Fruit fly (Drosophila melanogaster): Measurements from ENCODE around the gene TyrR.

dm6 chr3R:17783144-17783543 is 20.2 kb upstream of the TyrR start:
- TF ChIP-seq tio (GFP tag; optimal IDR thresholded peaks at IDR 0.05) (no peak), bowl (GFP tag; IDR thresholded peaks at IDR 0.05) (no peak), kay (GFP tag; optimal IDR thresholded peaks at IDR 0.05) (no peak), CG34376 (GFP tag; optimal IDR thresholded peaks at IDR 0.05) (no peak), Rx (GFP tag; IDR thresholded peaks at IDR 0.05) (no peak), mirr (GFP tag; optimal IDR thresholded peaks at IDR 0.05) (no peak), CG2678 (tag; optimal IDR thresholded peaks at IDR 0.05) (no peak), seq (GFP tag; IDR thresholded peaks at IDR 0.05) (no peak), Doc3 (GFP tag; IDR thresholded peaks at IDR 0.05; ENCODE audit: partially characterized antibody) (no peak), CG14710 (tag; optimal IDR thresholded peaks at IDR 0.05) (no peak), chif (GFP tag; optimal IDR thresholded peaks at IDR 0.05) (no peak), Taf1 (GFP tag; IDR thresholded peaks at IDR 0.05) (no peak), nau (GFP tag; optimal IDR thresholded peaks at IDR 0.05) (peak; percentile 27), Dip2 (GFP tag; IDR thresholded peaks at IDR 0.05) (no peak)

Measured in whole organism, embryonic.